Worm (Caenorhabditis elegans): ENCODE data around the gene sel-9.

sel-9 gene

DNA sequence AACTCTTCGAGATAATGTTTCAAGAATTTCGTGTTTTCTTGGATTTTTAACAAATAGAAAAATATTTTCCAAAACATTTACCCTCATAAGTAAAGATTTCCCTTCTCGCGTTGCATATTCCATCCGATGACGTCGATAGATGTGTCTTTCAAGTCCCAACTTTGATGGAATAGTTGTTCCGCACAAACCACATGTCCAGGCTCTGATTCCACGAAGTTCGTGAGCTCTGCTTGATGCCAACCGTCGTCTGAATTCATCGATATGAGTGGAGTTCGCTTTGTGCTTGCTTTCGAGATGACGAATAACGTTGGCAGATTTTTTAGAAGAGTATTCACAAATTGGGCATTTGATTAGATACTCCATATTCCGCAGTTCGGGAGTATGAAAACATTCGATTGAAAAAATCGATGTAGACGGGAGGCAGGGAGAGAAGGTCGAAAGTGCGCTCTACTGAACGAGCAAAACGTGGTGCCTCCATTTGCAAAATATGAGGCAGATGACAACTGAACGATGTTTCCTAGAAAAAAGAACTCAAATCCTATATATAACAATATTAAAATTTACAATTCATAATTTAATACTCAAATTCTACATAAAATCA lies 1.3 kb downstream of the sel-9 start, which contains the start of gene W02D7.6:
TSS of gene W02D7.6 (minus strand) at position 573 of the 601 bp plus-strand sequence.
- TF ChIP-seq F37D6.2 (tag; optimal IDR thresholded peaks at IDR 0.05) (no peak), snpc-4 (tag; optimal IDR thresholded peaks at IDR 0.05) (no peak), T20F7.1 (GFP tag; optimal IDR thresholded peaks at IDR 0.05) (peak; percentile 75), dpl-1 (GFP tag; optimal IDR thresholded peaks at IDR 0.05) (peak; percentile 31), mdl-1 (tag; optimal IDR thresholded peaks at IDR 0.05) (peak in 1 of 2 experiments; percentile 17), F44E2.7 (GFP tag; IDR thresholded peaks at IDR 0.05) (0 out of 2 replicates have a peak, but pooled peaks have one; percentile 20), daf-16 (GFP tag; optimal IDR thresholded peaks at IDR 0.05) (peak in 1 of 2 experiments; percentile 10), daf-16 (tag; optimal IDR thresholded peaks at IDR 0.05) (no peak), lin-1 (GFP tag; IDR thresholded peaks at IDR 0.05) (no peak), lsy-2 (tag; optimal IDR thresholded peaks at IDR 0.05) (peak in 1 of 2 experiments; percentile 30), duxl-1 (tag; optimal IDR thresholded peaks at IDR 0.05; ENCODE audit: poor library complexity) (peak; percentile 44), lin-38 (GFP tag; IDR thresholded peaks at IDR 0.05) (no peak; the same call in 1 of the 2 replicates), jun-1 (tag; optimal IDR thresholded peaks at IDR 0.05) (no peak), nhr-102 (tag; optimal IDR thresholded peaks at IDR 0.05) (peak; percentile 26), hlh-30 (tag; optimal IDR thresholded peaks at IDR 0.05; ENCODE audit: insufficient read depth) (peak; percentile 35), mes-2 (tag; optimal IDR thresholded peaks at IDR 0.05; ENCODE audit: poor library complexity, severe bottlenecking) (peak; percentile 48), dve-1 (tag; optimal IDR thresholded peaks at IDR 0.05; ENCODE audit: insufficient read depth) (peak; percentile 20), nhr-111 (GFP tag; optimal IDR thresholded peaks at IDR 0.05) (peak; percentile 7), madf-9 (GFP tag; conservative IDR thresholded peaks at IDR 0.05) (no peak), ama-1 (optimal IDR thresholded peaks at IDR 0.05) (peak; percentile 80)

DNA sequence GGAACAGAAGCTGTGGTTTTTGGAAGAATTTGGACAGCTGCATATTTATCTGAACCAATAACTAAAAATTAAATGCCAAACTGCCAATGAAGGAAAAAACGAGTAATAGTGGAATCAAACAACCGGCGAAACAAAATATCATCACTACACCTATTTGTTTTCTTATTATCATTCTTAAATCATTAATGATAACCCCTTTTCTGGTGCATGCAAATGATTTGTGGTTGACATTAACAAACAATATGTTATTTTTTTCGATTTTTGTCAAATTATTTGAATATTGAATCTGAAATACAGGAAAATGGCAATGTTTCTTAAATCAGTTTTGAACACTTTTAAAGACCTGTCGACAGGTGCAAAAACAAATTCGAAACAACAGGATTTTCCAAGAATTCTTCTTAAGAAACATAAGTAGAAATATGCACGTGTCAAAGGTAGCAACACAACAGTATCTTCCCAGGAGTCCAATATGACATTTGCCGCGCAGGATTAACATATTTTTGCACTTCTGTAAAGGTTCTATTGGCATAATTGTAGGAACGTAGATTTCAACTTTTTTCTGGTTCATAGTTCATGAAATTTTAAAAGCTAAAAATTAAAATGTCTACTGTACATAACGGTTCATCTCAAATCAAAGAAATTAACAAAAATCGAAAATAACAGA lies 3.1 kb downstream of the sel-9 start, which contains the start of gene W02D7.5:
TSS of gene W02D7.5 (minus strand) at position 51 of the 664 bp plus-strand sequence.
- TF ChIP-seq tag-97 (GFP tag; IDR thresholded peaks at IDR 0.05) (no peak), unc-130 (GFP tag; optimal IDR thresholded peaks at IDR 0.05) (no peak), nhr-48 (tag; optimal IDR thresholded peaks at IDR 0.05) (no peak), nhr-25 (tag; optimal IDR thresholded peaks at IDR 0.05; ENCODE audit: borderline replicate concordance, insufficient read depth) (no peak), ctbp-1 (GFP tag; IDR thresholded peaks at IDR 0.05) (no peak), T26A8.4 (GFP tag; IDR thresholded peaks at IDR 0.05) (no peak), Y48G9A.11 (GFP tag; IDR thresholded peaks at IDR 0.05) (no peak), sdz-12 (GFP tag; optimal IDR thresholded peaks at IDR 0.05) (no peak), hif-1 (tag; optimal IDR thresholded peaks at IDR 0.05) (no peak), lin-15B (tag; optimal IDR thresholded peaks at IDR 0.05) (no peak), tra-1 (GFP tag; IDR thresholded peaks at IDR 0.05) (no peak), zip-11 (GFP tag; IDR thresholded peaks at IDR 0.05) (no peak), lin-38 (GFP tag; IDR thresholded peaks at IDR 0.05) (no peak), hlh-11 (tag; optimal IDR thresholded peaks at IDR 0.05) (no peak), ZK337.2 (GFP tag; IDR thresholded peaks at IDR 0.05) (no peak), zfp-3 (GFP tag; conservative IDR thresholded peaks at IDR 0.05) (no peak)

DNA sequence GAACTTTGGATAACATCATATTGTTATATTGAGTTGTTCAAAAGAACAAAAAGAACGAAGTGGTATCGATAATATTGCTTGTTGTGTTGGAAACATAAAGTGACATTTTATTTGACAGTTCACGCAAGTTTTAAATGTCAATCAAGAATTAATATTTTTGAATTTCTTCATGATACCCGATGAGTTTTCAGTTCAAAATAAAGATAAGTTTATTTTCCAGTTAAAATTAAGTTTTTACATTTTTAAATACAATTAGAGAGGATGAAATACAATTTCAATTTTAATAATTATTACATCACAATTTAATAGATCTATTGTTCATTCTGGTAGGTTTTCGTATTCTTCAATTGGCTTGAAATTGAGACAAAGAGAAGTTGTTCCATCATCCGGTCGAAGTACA lies 4.9 kb downstream of the sel-9 start, which contains the start of gene W02D7.4:
TSS of gene W02D7.4 (minus strand) at position 101 of the 400 bp plus-strand sequence.
- TF ChIP-seq ztf-11 (tag; optimal IDR thresholded peaks at IDR 0.05) (no peak), mxl-3 (GFP tag; optimal IDR thresholded peaks at IDR 0.05) (no peak), dmd-6 (GFP tag; IDR thresholded peaks at IDR 0.05) (peak; percentile 32; the same call in 1 of the 2 replicates), aha-1 (tag) (no peak)

Data from whole organism, L4 larva.